Fruit fly (Drosophila melanogaster): ENCODE results near the gene Spase22-23.

The Spase22-23 gene

DNA sequence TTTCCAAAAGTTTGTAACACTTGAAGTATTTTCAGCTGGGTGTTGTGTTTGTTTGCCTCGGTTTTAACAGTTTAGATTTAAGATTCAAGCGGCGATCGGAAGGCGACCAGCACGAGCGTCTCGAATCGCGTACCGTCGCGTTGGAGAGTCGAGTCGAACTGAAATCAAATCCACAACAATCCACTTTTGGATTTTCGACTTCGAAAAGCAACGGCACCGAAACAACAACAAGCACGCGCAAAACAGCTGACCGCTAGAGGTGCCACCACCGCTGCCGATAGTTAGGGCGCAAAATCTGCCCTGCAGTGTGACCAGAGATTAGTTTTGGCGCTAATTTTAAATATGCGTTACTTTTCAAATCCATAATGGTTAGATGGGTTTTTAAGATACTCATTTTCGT, 41.2 kb upstream of the Spase22-23 start, which contains the start of gene jar (continued):
- no peak for TF ChIP-seq CG6683 (GFP tag; optimal IDR thresholded peaks at IDR 0.05)
- peak; percentile 63 for TF ChIP-seq Rfx (GFP tag; IDR thresholded peaks at IDR 0.05)
- TF ChIP-seq tup (GFP tag; optimal IDR thresholded peaks at IDR 0.05): no peak
- TF ChIP-seq CG30020 (tag; optimal IDR thresholded peaks at IDR 0.05): peak; percentile 11
- peak; percentile 74 for TF ChIP-seq vnd (GFP tag; IDR thresholded peaks at IDR 0.05; ENCODE audit: partially characterized antibody)
- no peak for TF ChIP-seq CG3726 (GFP tag; IDR thresholded peaks at IDR 0.05)
- peak; percentile 57 for TF ChIP-seq stc (GFP tag; IDR thresholded peaks at IDR 0.05)
- TF ChIP-seq bbx (GFP tag; IDR thresholded peaks at IDR 0.05; ENCODE audit: partially characterized antibody): peak; percentile 91
- no peak for TF ChIP-seq maf-S (GFP tag; optimal IDR thresholded peaks at IDR 0.05)
- peak; percentile 22 for TF ChIP-seq exex (tag; optimal IDR thresholded peaks at IDR 0.05)
- TF ChIP-seq CG8290 (GFP tag; optimal IDR thresholded peaks at IDR 0.05): peak; percentile 3
- peak in 1 of 2 experiments; percentile 80 for TF ChIP-seq CG8290 (tag; optimal IDR thresholded peaks at IDR 0.05)
- no peak for TF ChIP-seq CG11456 (GFP tag; IDR thresholded peaks at IDR 0.05)
- TF ChIP-seq CG8359 (GFP tag; optimal IDR thresholded peaks at IDR 0.05; ENCODE audit: borderline replicate concordance): no peak
- TF ChIP-seq danr (GFP tag; IDR thresholded peaks at IDR 0.05): no peak
- TF ChIP-seq CG13123 (GFP tag; optimal IDR thresholded peaks at IDR 0.05): peak; percentile 3
- peak; percentile 22 for TF ChIP-seq Nf-YB (GFP tag; optimal IDR thresholded peaks at IDR 0.05)
- TF ChIP-seq ssp (GFP tag; IDR thresholded peaks at IDR 0.05): no peak
- TF ChIP-seq Ptx1 (GFP tag; IDR thresholded peaks at IDR 0.05): 0 out of 2 replicates have a peak, but pooled peaks have one; percentile 17
- peak; percentile 96 for TF ChIP-seq BEAF-32 (GFP tag; optimal IDR thresholded peaks at IDR 0.05)
- TF ChIP-seq nmo (GFP tag; optimal IDR thresholded peaks at IDR 0.05): peak; percentile 45
- TF ChIP-seq jumu (GFP tag; optimal IDR thresholded peaks at IDR 0.05): no peak
- TF ChIP-seq CG6813 (GFP tag; optimal IDR thresholded peaks at IDR 0.05): peak; percentile 7
- no peak for TF ChIP-seq CG14965 (GFP tag; optimal IDR thresholded peaks at IDR 0.05; ENCODE audit: borderline replicate concordance)
- peak; percentile 67 for TF ChIP-seq pros (GFP tag; optimal IDR thresholded peaks at IDR 0.05)
- TF ChIP-seq CG14710 (tag; optimal IDR thresholded peaks at IDR 0.05): peak; percentile 71
- peak; percentile 61; the same call in 1 of the 3 replicates for TF ChIP-seq otp (GFP tag; IDR thresholded peaks at IDR 0.05)
- TF ChIP-seq hb (GFP tag; IDR thresholded peaks at IDR 0.05; ENCODE audit: partially characterized antibody): peak; percentile 70
- peak; percentile 6 for TF ChIP-seq CG1647 (GFP tag; optimal IDR thresholded peaks at IDR 0.05)
- TF ChIP-seq CG2120 (GFP tag; optimal IDR thresholded peaks at IDR 0.05): peak; percentile 11
- TF ChIP-seq dimm (GFP tag; IDR thresholded peaks at IDR 0.05): no peak
- TF ChIP-seq HLH4C (GFP tag; IDR thresholded peaks at IDR 0.05; ENCODE audit: partially characterized antibody): peak; percentile 73
- peak; percentile 25; the same call in 1 of the 2 replicates for TF ChIP-seq ranshi (GFP tag; IDR thresholded peaks at IDR 0.05)
- TF ChIP-seq mirr (GFP tag; optimal IDR thresholded peaks at IDR 0.05): peak; percentile 69
- TF ChIP-seq Atf-2 (GFP tag; optimal IDR thresholded peaks at IDR 0.05): no peak
- no peak for TF ChIP-seq CG4424 (GFP tag; optimal IDR thresholded peaks at IDR 0.05)
- TF ChIP-seq CG1603 (tag; optimal IDR thresholded peaks at IDR 0.05): peak; percentile 90
- no peak for TF ChIP-seq CG6254 (GFP tag; optimal IDR thresholded peaks at IDR 0.05)
- TF ChIP-seq aop (GFP tag; IDR thresholded peaks at IDR 0.05): no peak
- no peak for TF ChIP-seq CG9215 (GFP tag; IDR thresholded peaks at IDR 0.05)
- no peak for TF ChIP-seq Elba2 (GFP tag; optimal IDR thresholded peaks at IDR 0.05)
- TF ChIP-seq slbo (GFP tag; IDR thresholded peaks at IDR 0.05): no peak
- TF ChIP-seq CG17385 (GFP tag; optimal IDR thresholded peaks at IDR 0.05): peak; percentile 54
- no peak for TF ChIP-seq CG15073 (GFP tag; optimal IDR thresholded peaks at IDR 0.05)
- peak; percentile 46; the same call in 1 of the 3 replicates for TF ChIP-seq CG7963 (GFP tag; IDR thresholded peaks at IDR 0.05; ENCODE audit: partially characterized antibody)
- TF ChIP-seq h (optimal IDR thresholded peaks at IDR 0.05): no peak
- peak; percentile 66 for TF ChIP-seq CHES-1-like (GFP tag; optimal IDR thresholded peaks at IDR 0.05)
- no peak for TF ChIP-seq Gug (GFP tag; IDR thresholded peaks at IDR 0.05)
- TF ChIP-seq CG9609 (GFP tag; optimal IDR thresholded peaks at IDR 0.05): no peak
- TF ChIP-seq BtbVII (GFP tag; optimal IDR thresholded peaks at IDR 0.05): peak; percentile 45
- TF ChIP-seq CG10654 (GFP tag; optimal IDR thresholded peaks at IDR 0.05): no peak
